Worm (Caenorhabditis elegans) whole organism, L4/young adult: ENCODE data around the gene srh-274.

Experiments
- W03F9.2 ChIP-seq: fragments of 150-350 bp; optimal IDR thresholded peaks from 2 replicates; lab custom pipeline; 2014; ENCODE audit warnings: missing biosample characterization, missing genetic modification characterization
- dao-5 ChIP-seq: sonication (generic microtip); optimal IDR thresholded peaks from 2 replicates; lab custom pipeline; 2016; ENCODE audit warnings: missing genotype, missing genetic modification characterization, moderate library complexity, missing compliant biosample characterization
- him-1 ChIP-seq: sonication (generic microtip); optimal IDR thresholded peaks from 2 replicates; lab custom pipeline; 2016; ENCODE audit warnings: missing genotype, missing genetic modification reagents, missing genetic modification characterization, missing compliant biosample characterization

The srh-274 gene

ce11 chrII:1026670-1027069 is 43.7 kb downstream of the srh-274 start, which contains the start of gene M01D1.12:
TSS of gene M01D1.12 (plus strand) at chrII:1026970.
- TF ChIP-seq him-1 (tag; lab: Kevin White, UChicago) (no peak), W03F9.2 (no peak), dao-5 (no peak)

- TF ChIP-seq him-1 (tag; lab: Kevin White, UChicago) = no peak
- no peak for TF ChIP-seq W03F9.2
- no peak for TF ChIP-seq dao-5
Observed at ce11 chrII:1028602-1029001, 45.7 kb downstream of the srh-274 start, which contains the start of gene math-34. TSS of gene math-34 (plus strand) at chrII:1028972.
